Worm (Caenorhabditis elegans) whole organism, early embryonic: Measurements from ENCODE around the gene gtf-2H2C.

Experiments
- ceh-13 ChIP-seq: fragments of 200-800 bp; sonication (Bioruptor generic); optimal IDR thresholded peaks from 2 replicates; lab custom pipeline; 2018; ENCODE audit warnings: mild to moderate bottlenecking, missing genetic modification characterization, missing compliant biosample characterization
- tbx-11 ChIP-seq: fragments of 200-800 bp; sonication (Bioruptor generic); IDR thresholded peaks from 2 replicates; pipeline ENCODE4 v1.3.6; 2022; ENCODE audit warnings: missing genetic modification characterization, missing compliant biosample characterization

ce11 chrIII:10093093-10093492 lies 2.5 kb upstream of the gtf-2H2C start:
- TF ChIP-seq tbx-11 (GFP tag; lab: Robert Waterston, UW) (no peak), ceh-13 (GFP tag; lab: Kevin White, UChicago) (no peak)
